Fruit fly (Drosophila melanogaster): ENCODE results near the gene CG46320.

The CG46320 gene

dm6 chr3L:5663876-5664718, at the start of gene CG46320:
Gene CG46320, plus strand, starts transcription at chr3L:5664121.
- TF ChIP-seq insv (optimal IDR thresholded peaks at IDR 0.05) (no peak), h (optimal IDR thresholded peaks at IDR 0.05) (no peak), Sin3A (optimal IDR thresholded peaks at IDR 0.05) (no peak), psq (optimal IDR thresholded peaks at IDR 0.05) (no peak), Myc (optimal IDR thresholded peaks at IDR 0.05) (no peak), ttk (optimal IDR thresholded peaks at IDR 0.05) (no peak)

DNA sequence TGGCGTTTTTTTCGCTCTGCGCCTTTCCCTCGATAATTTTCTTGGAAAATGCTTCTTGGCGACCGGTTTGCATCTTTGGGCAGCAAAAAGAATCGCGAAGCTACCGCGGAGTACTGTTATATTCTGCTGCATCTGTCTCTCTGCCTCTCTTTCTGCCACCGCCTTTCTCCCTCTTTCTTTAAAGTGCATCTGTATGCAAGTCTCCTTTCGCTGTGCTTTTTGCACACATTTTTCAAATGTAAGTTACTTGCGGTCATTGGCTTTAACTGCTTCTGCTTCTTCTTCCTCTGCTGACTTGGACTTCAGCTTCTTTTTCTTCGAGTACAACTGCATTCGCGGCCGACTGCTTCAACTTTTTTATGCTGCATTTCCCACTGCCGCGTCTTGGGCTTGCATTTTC, 48.2 kb upstream of the CG46320 start:
- TF ChIP-seq ttk (optimal IDR thresholded peaks at IDR 0.05): no peak

dm6 chr3L:5616472-5616871, 47.4 kb upstream of the CG46320 start:
- TF ChIP-seq insv (optimal IDR thresholded peaks at IDR 0.05): no peak
- TF ChIP-seq Myc (optimal IDR thresholded peaks at IDR 0.05): no peak
- TF ChIP-seq psq (optimal IDR thresholded peaks at IDR 0.05): no peak
- TF ChIP-seq ttk (optimal IDR thresholded peaks at IDR 0.05): no peak
- TF ChIP-seq Sin3A (optimal IDR thresholded peaks at IDR 0.05): no peak
- TF ChIP-seq h (optimal IDR thresholded peaks at IDR 0.05): no peak

- no peak for TF ChIP-seq ttk (optimal IDR thresholded peaks at IDR 0.05)
- no peak for TF ChIP-seq Sin3A (optimal IDR thresholded peaks at IDR 0.05)
- no peak for TF ChIP-seq psq (optimal IDR thresholded peaks at IDR 0.05)
- TF ChIP-seq h (optimal IDR thresholded peaks at IDR 0.05): no peak
- TF ChIP-seq Myc (optimal IDR thresholded peaks at IDR 0.05): no peak
- no peak for TF ChIP-seq insv (optimal IDR thresholded peaks at IDR 0.05)
Measured at dm6 chr3L:5617395-5617794, 46.5 kb upstream of the CG46320 start.

DNA sequence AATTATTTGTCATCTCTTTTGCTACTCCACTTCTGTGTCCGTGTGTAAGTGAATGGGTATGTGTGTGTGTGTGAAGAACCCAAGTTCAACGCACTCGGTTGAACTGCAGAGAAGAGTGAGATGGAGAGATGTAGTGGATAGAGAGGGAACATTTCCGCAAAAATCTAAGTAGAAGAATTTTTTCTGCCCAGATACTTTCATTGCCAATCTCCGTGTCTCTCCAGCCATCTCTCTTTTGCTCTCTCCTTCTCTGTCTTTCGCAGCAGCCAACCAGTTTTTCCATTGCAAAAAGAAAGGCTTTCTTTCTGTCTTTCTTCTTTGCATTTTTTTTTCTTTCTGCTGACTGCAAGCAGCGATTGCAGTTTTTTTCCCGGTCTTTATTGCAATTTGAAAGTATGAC, 45.2 kb upstream of the CG46320 start:
- no peak for TF ChIP-seq ttk (optimal IDR thresholded peaks at IDR 0.05)
- TF ChIP-seq Myc (optimal IDR thresholded peaks at IDR 0.05): no peak
- no peak for TF ChIP-seq Sin3A (optimal IDR thresholded peaks at IDR 0.05)
- no peak for TF ChIP-seq psq (optimal IDR thresholded peaks at IDR 0.05)
- no peak for TF ChIP-seq insv (optimal IDR thresholded peaks at IDR 0.05)
- no peak for TF ChIP-seq h (optimal IDR thresholded peaks at IDR 0.05)

- TF ChIP-seq Myc (optimal IDR thresholded peaks at IDR 0.05) (no peak), ttk (optimal IDR thresholded peaks at IDR 0.05) (no peak), psq (optimal IDR thresholded peaks at IDR 0.05) (no peak), Sin3A (optimal IDR thresholded peaks at IDR 0.05) (no peak), h (optimal IDR thresholded peaks at IDR 0.05) (no peak), insv (optimal IDR thresholded peaks at IDR 0.05) (no peak)
Measured at dm6 chr3L:5621506-5621905, 42.4 kb upstream of the CG46320 start.

DNA sequence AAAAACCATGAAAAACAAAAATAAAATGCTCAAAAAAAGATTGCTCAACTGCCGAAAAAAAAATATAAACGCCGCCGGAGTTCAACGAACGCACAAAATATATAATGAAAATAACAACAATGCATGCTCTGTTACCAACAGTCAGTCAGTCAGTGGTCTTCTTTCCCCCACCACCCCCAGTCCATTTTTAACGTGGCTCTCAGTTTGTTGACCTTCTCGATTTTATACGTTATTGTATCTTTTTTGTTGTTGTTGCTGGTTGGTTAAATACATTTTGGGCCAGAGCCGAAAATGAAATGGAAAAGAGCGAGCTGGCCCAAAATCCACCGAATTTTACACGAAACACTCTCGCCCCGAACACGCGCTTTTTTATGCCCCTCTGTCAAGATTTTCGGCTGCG, 42.0 kb upstream of the CG46320 start:
- TF ChIP-seq ttk (optimal IDR thresholded peaks at IDR 0.05) (no peak), Myc (optimal IDR thresholded peaks at IDR 0.05) (no peak), h (optimal IDR thresholded peaks at IDR 0.05) (no peak), psq (optimal IDR thresholded peaks at IDR 0.05) (no peak), insv (optimal IDR thresholded peaks at IDR 0.05) (no peak), Sin3A (optimal IDR thresholded peaks at IDR 0.05) (no peak)

DNA sequence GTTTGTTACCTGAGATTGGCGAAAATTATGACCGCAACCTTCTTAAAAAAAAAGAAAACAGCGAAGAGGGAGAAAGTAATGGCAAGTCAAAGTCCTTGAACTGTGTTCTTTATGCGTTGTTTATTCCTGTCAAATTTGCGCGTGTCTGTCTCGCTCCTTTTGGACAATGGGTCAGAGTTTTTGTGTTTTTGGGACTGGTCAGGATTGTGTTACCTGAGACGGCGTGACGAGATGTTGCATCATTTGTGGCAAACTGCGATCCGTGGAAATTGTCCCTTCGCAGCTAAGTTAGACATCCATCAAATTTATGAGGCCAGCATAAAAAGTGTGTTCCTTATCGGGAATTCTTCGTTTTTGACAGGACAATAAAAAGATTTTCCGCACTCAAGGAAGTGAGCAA, 40.6 kb upstream of the CG46320 start:
- TF ChIP-seq ttk (optimal IDR thresholded peaks at IDR 0.05) (no peak), h (optimal IDR thresholded peaks at IDR 0.05) (no peak), Myc (optimal IDR thresholded peaks at IDR 0.05) (no peak)

DNA sequence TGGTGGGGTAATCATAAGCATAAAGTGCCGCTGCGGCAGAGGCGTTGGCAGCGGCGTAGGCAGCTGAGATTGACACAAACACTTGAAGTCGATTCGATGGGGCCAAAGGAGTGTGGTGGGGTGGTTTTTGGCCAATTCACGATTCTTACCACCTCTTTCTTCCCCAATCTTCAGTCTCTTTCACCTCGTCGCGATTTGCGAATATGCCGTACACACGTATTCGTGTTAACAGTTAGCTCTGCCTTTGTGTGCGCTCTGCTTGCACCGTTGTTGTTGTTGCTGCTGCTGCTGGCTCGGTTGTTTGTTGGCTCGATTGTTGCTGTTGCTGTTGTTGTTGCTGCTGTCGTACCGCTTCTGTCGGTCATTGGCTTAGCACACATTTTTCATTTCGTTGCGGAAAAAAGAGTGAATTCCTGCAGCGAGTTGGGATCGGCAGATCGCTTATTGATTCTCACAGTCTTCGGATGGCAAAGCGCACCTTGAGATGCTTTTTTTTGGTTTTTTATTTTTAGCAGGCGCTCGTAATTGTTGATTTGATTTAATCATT, 38.7 kb upstream of the CG46320 start:
- no peak for TF ChIP-seq ttk (optimal IDR thresholded peaks at IDR 0.05)
- no peak for TF ChIP-seq insv (optimal IDR thresholded peaks at IDR 0.05)
- no peak for TF ChIP-seq h (optimal IDR thresholded peaks at IDR 0.05)
- no peak for TF ChIP-seq Sin3A (optimal IDR thresholded peaks at IDR 0.05)
- no peak for TF ChIP-seq Myc (optimal IDR thresholded peaks at IDR 0.05)
- no peak for TF ChIP-seq psq (optimal IDR thresholded peaks at IDR 0.05)

- no peak for TF ChIP-seq h (optimal IDR thresholded peaks at IDR 0.05)
- TF ChIP-seq psq (optimal IDR thresholded peaks at IDR 0.05): no peak
- TF ChIP-seq Myc (optimal IDR thresholded peaks at IDR 0.05): no peak
Measured at dm6 chr3L:5626465-5626864, 37.5 kb upstream of the CG46320 start.

dm6 chr3L:5627816-5628215, 36.1 kb upstream of the CG46320 start:
- TF ChIP-seq ttk (optimal IDR thresholded peaks at IDR 0.05) (no peak), Sin3A (optimal IDR thresholded peaks at IDR 0.05) (no peak)

- TF ChIP-seq ttk (optimal IDR thresholded peaks at IDR 0.05) (no peak), Myc (optimal IDR thresholded peaks at IDR 0.05) (no peak), psq (optimal IDR thresholded peaks at IDR 0.05) (no peak), h (optimal IDR thresholded peaks at IDR 0.05) (no peak), insv (optimal IDR thresholded peaks at IDR 0.05) (no peak), Sin3A (optimal IDR thresholded peaks at IDR 0.05) (no peak)
Measured at dm6 chr3L:5630176-5630583, 33.7 kb upstream of the CG46320 start.

dm6 chr3L:5630608-5631080, 33.3 kb upstream of the CG46320 start, which contains the start of gene Blimp-1:
Gene Blimp-1, plus strand, starts transcription at chr3L:5630983.
- TF ChIP-seq psq (optimal IDR thresholded peaks at IDR 0.05) (no peak), ttk (optimal IDR thresholded peaks at IDR 0.05) (no peak), insv (optimal IDR thresholded peaks at IDR 0.05) (no peak), Myc (optimal IDR thresholded peaks at IDR 0.05) (no peak), h (optimal IDR thresholded peaks at IDR 0.05) (no peak), Sin3A (optimal IDR thresholded peaks at IDR 0.05) (no peak)
